Worm (Caenorhabditis elegans) whole organism, L4 larva: ENCODE data around the gene Y57G11C.51.
"Not testable (repeated sequence)": the region's sequence is repeated elsewhere in the genome, so short reads cannot be mapped to it uniquely, and the experiment has no call there.

Experiments used
- F44E2.7 ChIP-seq: fragments of 200-800 bp; sonication (Bioruptor generic); IDR thresholded peaks from 2 replicates; pipeline ENCODE4 v2.1.2; 2022; ENCODE audit warnings: missing genetic modification characterization, missing compliant biosample characterization
- T20F7.1 ChIP-seq: fragments of 200-800 bp; sonication (Bioruptor generic); optimal IDR thresholded peaks from 2 replicates; lab custom pipeline; 2018; ENCODE audit warnings: mild to moderate bottlenecking, missing genetic modification characterization, missing compliant biosample characterization
- aha-1 ChIP-seq: fragments of 150-350 bp; peaks from one replicate; lab custom pipeline; 2014; ENCODE audit warnings: missing biosample characterization, missing genetic modification characterization
- arid-1 ChIP-seq: fragments of 200-800 bp; sonication (Bioruptor generic); conservative IDR thresholded peaks from 2 replicates; pipeline ENCODE4 v1.3.6; 2022; ENCODE audit warnings: missing genetic modification reagents, missing genetic modification characterization, missing compliant biosample characterization
- ces-1 ChIP-seq: fragments of 150-350 bp; sonication (generic microtip); optimal IDR thresholded peaks from 4 replicates; lab custom pipeline; 2014; ENCODE audit warnings: missing biosample characterization, missing genetic modification reagents, missing genetic modification characterization
- ctbp-1 ChIP-seq: fragments of 200-800 bp; sonication (Bioruptor generic); IDR thresholded peaks from 2 replicates; pipeline ENCODE4 v1.3.6; 2022; ENCODE audit warnings: missing genetic modification reagents, missing genetic modification characterization, missing compliant biosample characterization
- daf-16 ChIP-seq, 3 experiments: sonication (generic microtip); optimal IDR thresholded peaks; 2 replicates each; lab custom pipeline; 2016 to 2017; ENCODE audit warnings: missing genetic modification characterization in 3 of 3, missing genetic modification reagents in 3 of 3, mild to moderate bottlenecking in 2 of 3, missing compliant biosample characterization in 2 of 3, missing biosample characterization in 1 of 3, moderate library complexity in 1 of 3
- daf-19 ChIP-seq: fragments of 200-800 bp; sonication (Bioruptor generic); conservative IDR thresholded peaks from 2 replicates; pipeline ENCODE4 v1.3.6; 2022; ENCODE audit warnings: missing genetic modification characterization, missing compliant biosample characterization
- dmd-6 ChIP-seq: fragments of 200-800 bp; sonication (Bioruptor generic); IDR thresholded peaks from 2 replicates; pipeline ENCODE4 v1.3.6; 2022; ENCODE audit warnings: missing genetic modification reagents, missing genetic modification characterization, missing compliant biosample characterization
- dpl-1 ChIP-seq: fragments of 150-350 bp; optimal IDR thresholded peaks from 2 replicates; lab custom pipeline; 2014; ENCODE audit warnings: missing biosample characterization, missing genetic modification reagents, missing genetic modification characterization
- duxl-1 ChIP-seq: sonication (generic microtip); optimal IDR thresholded peaks from 2 replicates; lab custom pipeline; 2016; ENCODE audit warnings: mild to moderate bottlenecking, missing genetic modification characterization, moderate library complexity, missing compliant biosample characterization; ENCODE audit not compliant: poor library complexity
- dve-1 ChIP-seq: sonication (generic microtip); optimal IDR thresholded peaks from 2 replicates; lab custom pipeline; 2017; ENCODE audit warnings: antibody characterized with exemption, mild to moderate bottlenecking, missing genetic modification characterization, missing compliant biosample characterization; ENCODE audit not compliant: insufficient read depth
- hif-1 ChIP-seq, 2 experiments: sonication (generic microtip); optimal IDR thresholded peaks; 2 replicates each; lab custom pipeline; 2016 to 2017; ENCODE audit warnings: missing compliant biosample characterization in 2 of 2, missing genetic modification characterization in 2 of 2, missing genetic modification reagents in 2 of 2, missing genotype in 2 of 2, mild to moderate bottlenecking in 1 of 2
- hlh-11 ChIP-seq: fragments of 200-800 bp; sonication (Bioruptor generic); optimal IDR thresholded peaks from 2 replicates; lab custom pipeline; 2018; ENCODE audit warnings: mild to moderate bottlenecking, missing genetic modification characterization, missing compliant biosample characterization
- hlh-30 ChIP-seq: sonication (generic microtip); optimal IDR thresholded peaks from 2 replicates; lab custom pipeline; 2017; ENCODE audit warnings: antibody characterized with exemption, mild to moderate bottlenecking, missing genetic modification characterization, missing compliant biosample characterization; ENCODE audit not compliant: insufficient read depth
- hmg-1.1 ChIP-seq: fragments of 200-800 bp; sonication (Bioruptor generic); IDR thresholded peaks from 2 replicates; pipeline ENCODE4 v1.3.6; 2022; ENCODE audit warnings: missing genetic modification reagents, missing genetic modification characterization, missing compliant biosample characterization
- lim-7 ChIP-seq: fragments of 200-800 bp; sonication (Bioruptor generic); IDR thresholded peaks from 2 replicates; pipeline ENCODE4 v1.3.6; 2022; ENCODE audit warnings: missing genetic modification characterization, missing compliant biosample characterization
- lin-38 ChIP-seq: fragments of 200-800 bp; sonication (Bioruptor generic); IDR thresholded peaks from 2 replicates; pipeline ENCODE4 v1.3.6; 2022; ENCODE audit warnings: missing genetic modification reagents, missing genetic modification characterization, missing compliant biosample characterization
- lir-3 ChIP-seq: sonication (generic microtip); optimal IDR thresholded peaks from 2 replicates; lab custom pipeline; 2016; ENCODE audit warnings: mild to moderate bottlenecking, missing genetic modification characterization, missing compliant biosample characterization
- lsy-2 ChIP-seq, 2 experiments: fragments of 150-350 bp in 1 of 2; sonication (generic microtip) in 1 of 2; optimal IDR thresholded peaks; 2 replicates each; lab custom pipeline; 2014 to 2017; ENCODE audit warnings: missing biosample characterization in 2 of 2, missing genetic modification characterization in 2 of 2
- madf-9 ChIP-seq: fragments of 200-800 bp; sonication (Bioruptor generic); conservative IDR thresholded peaks from 2 replicates; pipeline ENCODE4 v1.3.6; 2022; ENCODE audit warnings: missing genetic modification reagents, missing genetic modification characterization, missing compliant biosample characterization
- mdl-1 ChIP-seq, 2 experiments: fragments of 150-350 bp in 1 of 2; sonication (generic microtip) in 1 of 2; optimal IDR thresholded peaks; 2 replicates each; lab custom pipeline; 2014 to 2017; ENCODE audit warnings: missing biosample characterization in 2 of 2, missing genetic modification characterization in 2 of 2
- mep-1 ChIP-seq: fragments of 150-350 bp; sonication (generic microtip); optimal IDR thresholded peaks from 3 replicates; lab custom pipeline; 2014; ENCODE audit warnings: missing biosample characterization, missing genetic modification characterization
- mes-2 ChIP-seq: sonication (generic microtip); optimal IDR thresholded peaks from 2 replicates; lab custom pipeline; 2016; ENCODE audit warnings: missing genotype, mild to moderate bottlenecking, missing genetic modification characterization, missing compliant biosample characterization; ENCODE audit not compliant: poor library complexity, severe bottlenecking
- mxl-2 ChIP-seq: fragments of 200-800 bp; sonication (Bioruptor generic); conservative IDR thresholded peaks from 2 replicates; pipeline ENCODE4 v1.3.6; 2022; ENCODE audit warnings: missing genetic modification reagents, missing genetic modification characterization, missing compliant biosample characterization
- mxl-3 ChIP-seq: fragments of 200-800 bp; sonication (Bioruptor generic); optimal IDR thresholded peaks from 2 replicates; lab custom pipeline; 2018; ENCODE audit warnings: mild to moderate bottlenecking, missing genetic modification characterization, missing compliant biosample characterization
- nhr-11 ChIP-seq: fragments of 150-350 bp; optimal IDR thresholded peaks from 2 replicates; lab custom pipeline; 2014; ENCODE audit warnings: missing biosample characterization, missing genetic modification characterization
- nhr-237 ChIP-seq: sonication (generic microtip); optimal IDR thresholded peaks from 2 replicates; lab custom pipeline; 2017; ENCODE audit warnings: missing biosample characterization, missing genetic modification characterization
- nhr-28 ChIP-seq: fragments of 150-350 bp; optimal IDR thresholded peaks from 2 replicates; lab custom pipeline; 2014; ENCODE audit warnings: missing biosample characterization, missing genetic modification characterization
- nhr-6 ChIP-seq: fragments of 150-350 bp; optimal IDR thresholded peaks from 2 replicates; lab custom pipeline; 2014; ENCODE audit warnings: missing biosample characterization, missing genetic modification characterization
- nhr-77 ChIP-seq: fragments of 150-350 bp; optimal IDR thresholded peaks from 2 replicates; lab custom pipeline; 2014; ENCODE audit warnings: missing biosample characterization, missing genetic modification characterization
- pha-4 ChIP-seq, 2 experiments: fragments of 150-350 bp in 1 of 2; fragments of 200-800 bp in 1 of 2; sonication (Bioruptor generic) in 1 of 2; IDR thresholded peaks in 1 of 2; optimal IDR thresholded peaks in 1 of 2; 2 replicates each; pipeline versions ENCODE4 v1.3.6 to Lab custom; 2014 to 2022; ENCODE audit warnings: missing genetic modification characterization in 2 of 2, missing genetic modification reagents in 2 of 2, missing biosample characterization in 1 of 2, missing compliant biosample characterization in 1 of 2
- pqm-1 ChIP-seq: sonication (generic microtip); optimal IDR thresholded peaks from 2 replicates; lab custom pipeline; 2017; ENCODE audit warnings: missing biosample characterization, missing genetic modification characterization
- saeg-2 ChIP-seq: fragments of 200-800 bp; sonication (Bioruptor generic); IDR thresholded peaks from 2 replicates; pipeline ENCODE4 v1.3.6; 2022; ENCODE audit warnings: missing genetic modification reagents, missing genetic modification characterization, missing compliant biosample characterization
- snpc-1.2 ChIP-seq: fragments of 200-800 bp; sonication (Bioruptor generic); IDR thresholded peaks from 2 replicates; pipeline ENCODE4 v1.3.6; 2022; ENCODE audit warnings: missing genetic modification reagents, missing genetic modification characterization, missing compliant biosample characterization
- spr-3 ChIP-seq: fragments of 200-800 bp; sonication (Bioruptor generic); optimal IDR thresholded peaks from 2 replicates; lab custom pipeline; 2018; ENCODE audit warnings: mild to moderate bottlenecking, missing genetic modification characterization, missing compliant biosample characterization
- tag-97 ChIP-seq: fragments of 200-800 bp; sonication (Bioruptor generic); IDR thresholded peaks from 2 replicates; pipeline ENCODE4 v1.3.6; 2022; ENCODE audit warnings: missing genetic modification characterization, missing compliant biosample characterization
- unc-62 ChIP-seq, 3 experiments: fragments of 150-350 bp in 1 of 3; sonication (generic microtip); optimal IDR thresholded peaks in 2 of 3; peaks in 1 of 3; 1 replicate in 1 of 3; 2 replicates in 2 of 3; lab custom pipeline; 2014 to 2017; ENCODE audit warnings: missing biosample characterization in 3 of 3, missing genetic modification characterization in 3 of 3, missing genetic modification reagents in 3 of 3, missing genotype in 1 of 3
- zag-1 ChIP-seq: fragments of 150-350 bp; optimal IDR thresholded peaks from 2 replicates; lab custom pipeline; 2014; ENCODE audit warnings: missing biosample characterization, missing genetic modification characterization
- zip-2 ChIP-seq: fragments of 150-350 bp; optimal IDR thresholded peaks from 2 replicates; lab custom pipeline; 2014; ENCODE audit warnings: missing biosample characterization, missing genetic modification characterization

The Y57G11C.51 gene

ce11 chrIV:14764719-14765173 is 9.6 kb downstream of the Y57G11C.51 start (continued):
- TF ChIP-seq lir-3 (tag; lab: Kevin White, UChicago): no peak
- peak; percentile 66 for TF ChIP-seq aha-1 (tag; lab: Kevin White, UChicago)

ce11 chrIV:14763938-14764718 is 10.2 kb downstream of the Y57G11C.51 start:
- TF ChIP-seq aha-1 (tag; lab: Kevin White, UChicago) (peak; percentile 86), daf-16 (GFP tag; optimal IDR thresholded peaks at IDR 0.05; lab: Kevin White, UChicago) (no peak), daf-16 (tag; optimal IDR thresholded peaks at IDR 0.05; lab: Kevin White, UChicago) (peak; percentile 23), nhr-77 (tag; lab: Kevin White, UChicago) (no peak)

ce11 chrIV:14763348-14763747 is 11.0 kb downstream of the Y57G11C.51 start:
- TF ChIP-seq nhr-11 (tag; lab: Kevin White, UChicago): peak; percentile 39
- peak; percentile 97 for TF ChIP-seq hlh-30 (tag; lab: Kevin White, UChicago)
- peak; percentile 80 for TF ChIP-seq hlh-11 (tag; lab: Kevin White, UChicago)
- TF ChIP-seq T20F7.1 (GFP tag; lab: Kevin White, UChicago): peak; percentile 63
- TF ChIP-seq ctbp-1 (GFP tag; lab: Robert Waterston, UW): 0 out of 2 replicates have a peak, but pooled peaks have one; percentile 18
- TF ChIP-seq mxl-2: 0 out of 2 replicates have a peak, but pooled peaks have one; percentile 44
- TF ChIP-seq lin-38 (GFP tag; lab: Robert Waterston, UW): peak; percentile 51
- 0 out of 2 replicates have a peak, but pooled peaks have one; percentile 44 for TF ChIP-seq saeg-2 (GFP tag; lab: Robert Waterston, UW)
- TF ChIP-seq mdl-1 (tag; optimal IDR thresholded peaks at IDR 0.05; lab: Kevin White, UChicago): peak; percentile 51 to 90
- 0 out of 2 replicates have a peak, but pooled peaks have one; percentile 25 for TF ChIP-seq madf-9 (GFP tag; lab: Robert Waterston, UW)
- TF ChIP-seq hmg-1.1: peak; percentile 84; the same call in 1 of the 2 replicates
- peak; percentile 62 for TF ChIP-seq dve-1 (tag; lab: Kevin White, UChicago)
- TF ChIP-seq hif-1 (tag; optimal IDR thresholded peaks at IDR 0.05; lab: Kevin White, UChicago): peak in 1 of 2 experiments; percentile 17
- 0 out of 2 replicates have a peak, but pooled peaks have one; percentile 43 for TF ChIP-seq daf-19
- peak; percentile 66 for TF ChIP-seq dmd-6 (GFP tag; lab: Robert Waterston, UW)
- TF ChIP-seq nhr-28: peak; percentile 33
- TF ChIP-seq mxl-3: peak; percentile 69
- peak; percentile 36 for TF ChIP-seq mep-1 (tag; lab: Kevin White, UChicago)
- TF ChIP-seq lsy-2 (tag; optimal IDR thresholded peaks at IDR 0.05; lab: Kevin White, UChicago): peak in 1 of 2 experiments; percentile 40
- TF ChIP-seq unc-62 (GFP tag; optimal IDR thresholded peaks at IDR 0.05 in 1 of 2; lab: Kevin White, UChicago): peak in 1 of 2 experiments; percentile 96
- not testable (repeated sequence) for TF ChIP-seq unc-62 (tag; optimal IDR thresholded peaks at IDR 0.05; lab: Kevin White, UChicago)

DNA sequence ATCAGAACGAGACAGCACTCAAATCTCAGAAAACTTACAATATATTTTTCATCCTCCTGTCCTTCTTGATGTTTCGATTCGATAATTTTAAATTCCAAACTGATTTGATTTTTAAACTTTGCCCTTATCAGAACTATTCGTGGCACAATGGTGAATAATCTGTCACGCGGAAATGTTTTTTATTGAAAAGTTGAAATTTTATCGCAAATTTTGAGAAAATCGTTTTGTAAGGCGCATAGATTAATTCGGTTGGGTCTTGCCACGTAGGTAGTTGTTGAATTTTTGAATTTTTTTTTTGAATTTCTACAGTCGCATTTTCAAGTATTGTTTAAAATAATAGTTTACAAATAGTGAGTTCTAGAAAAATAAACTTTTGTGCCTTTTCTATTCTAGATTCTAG is 13.5 kb downstream of the Y57G11C.51 start, which contains the start of gene ptp-5.2:
Gene ptp-5.2 (minus strand): TSS at position 101 of the 400 bp plus-strand sequence.
- TF ChIP-seq zag-1 (tag; lab: Kevin White, UChicago): no peak
- TF ChIP-seq mdl-1 (tag; optimal IDR thresholded peaks at IDR 0.05; lab: Kevin White, UChicago): no peak
- no peak for TF ChIP-seq madf-9 (GFP tag; lab: Robert Waterston, UW)
- no peak for TF ChIP-seq spr-3 (GFP tag; lab: Kevin White, UChicago)
- TF ChIP-seq nhr-6: no peak
- no peak for TF ChIP-seq lin-38 (GFP tag; lab: Robert Waterston, UW)
- TF ChIP-seq tag-97 (GFP tag; lab: Robert Waterston, UW): no peak
- TF ChIP-seq arid-1 (GFP tag; lab: Robert Waterston, UW): no peak
- TF ChIP-seq nhr-237 (tag; lab: Kevin White, UChicago): no peak
- TF ChIP-seq lim-7 (GFP tag; lab: Robert Waterston, UW): no peak
- no peak for TF ChIP-seq mes-2 (tag; lab: Kevin White, UChicago)
- no peak for TF ChIP-seq zip-2 (tag; lab: Kevin White, UChicago)
- TF ChIP-seq F44E2.7 (GFP tag; lab: Robert Waterston, UW): no peak
- no peak for TF ChIP-seq saeg-2 (GFP tag; lab: Robert Waterston, UW)
- TF ChIP-seq ces-1 (GFP tag; lab: Kevin White, UChicago): no peak
- TF ChIP-seq duxl-1 (tag; lab: Kevin White, UChicago): no peak
- no peak for TF ChIP-seq snpc-1.2 (GFP tag; lab: Robert Waterston, UW)
- no peak for TF ChIP-seq pqm-1 (tag; lab: Kevin White, UChicago)
- no peak for TF ChIP-seq dpl-1
- TF ChIP-seq pha-4 (GFP tag; IDR thresholded peaks at IDR 0.05; lab: Robert Waterston, UW): no peak
- TF ChIP-seq pha-4 (tag; optimal IDR thresholded peaks at IDR 0.05; lab: Kevin White, UChicago): no peak
